Fruit fly (Drosophila melanogaster) whole organism, embryonic: ENCODE results near the gene CG8944.

Experiments
- B-H2 ChIP-seq: fragments of 200-800 bp; sonication (Bioruptor generic); optimal IDR thresholded peaks from 2 replicates; lab custom pipeline; 2018; ENCODE audit warnings: missing biosample characterization, mild to moderate bottlenecking, missing genetic modification characterization
- CG10274 ChIP-seq: fragments of 200-800 bp; sonication (Bioruptor generic); optimal IDR thresholded peaks from 3 replicates; lab custom pipeline; 2017; ENCODE audit warnings: missing biosample characterization, mild to moderate bottlenecking, missing genetic modification characterization
- CG10431 ChIP-seq: fragments of 200-800 bp; sonication (Bioruptor generic); optimal IDR thresholded peaks from 3 replicates; lab custom pipeline; 2018; ENCODE audit warnings: missing biosample characterization, mild to moderate bottlenecking, missing genetic modification characterization
- CG10543 ChIP-seq: fragments of 200-800 bp; sonication (Bioruptor generic); optimal IDR thresholded peaks from 3 replicates; lab custom pipeline; 2017; ENCODE audit warnings: missing biosample characterization, mild to moderate bottlenecking, missing genetic modification characterization, moderate library complexity
- CG11695 ChIP-seq: fragments of 200-800 bp; sonication (Bioruptor generic); IDR thresholded peaks from 3 replicates; pipeline ENCODE4 v1.3.6; 2022; ENCODE audit warnings: missing biosample characterization, missing genetic modification characterization
- CG11723 ChIP-seq: fragments of 200-800 bp; sonication (Bioruptor generic); optimal IDR thresholded peaks from 2 replicates; lab custom pipeline; 2017; ENCODE audit warnings: missing biosample characterization, mild to moderate bottlenecking, missing genetic modification characterization
- CG12071 ChIP-seq: fragments of 200-800 bp; sonication (Bioruptor generic); optimal IDR thresholded peaks from 3 replicates; lab custom pipeline; 2018; ENCODE audit warnings: missing biosample characterization, mild to moderate bottlenecking, missing genetic modification characterization
- CG14667 ChIP-seq: fragments of 200-800 bp; sonication (Bioruptor generic); IDR thresholded peaks from 2 replicates; pipeline ENCODE4 v1.3.6; 2022; ENCODE audit warnings: missing biosample characterization, missing genetic modification characterization
- CG14860 ChIP-seq: fragments of 200-800 bp; sonication (Bioruptor generic); IDR thresholded peaks from 3 replicates; pipeline ENCODE4 v1.3.6; 2022; ENCODE audit warnings: missing biosample characterization, missing genetic modification characterization; ENCODE audit not compliant: partially characterized antibody
- CG15514 ChIP-seq: fragments of 200-800 bp; sonication (Bioruptor generic); optimal IDR thresholded peaks from 3 replicates; lab custom pipeline; 2017; ENCODE audit warnings: missing biosample characterization, missing genetic modification characterization, mild to moderate bottlenecking, moderate library complexity, missing genetic modification reagents
- CG1603 ChIP-seq: fragments of 200-800 bp; sonication (Bioruptor generic); optimal IDR thresholded peaks from 2 replicates; lab custom pipeline; 2019; ENCODE audit warnings: missing biosample characterization, mild to moderate bottlenecking, missing genetic modification characterization, moderate library complexity
- CG16863 ChIP-seq: fragments of 200-800 bp; sonication (Bioruptor generic); optimal IDR thresholded peaks from 3 replicates; lab custom pipeline; 2016; ENCODE audit warnings: missing biosample characterization, missing genetic modification characterization
- CG17802 ChIP-seq: fragments of 200-800 bp; sonication (Bioruptor generic); optimal IDR thresholded peaks from 2 replicates; lab custom pipeline; 2018; ENCODE audit warnings: missing biosample characterization, mild to moderate bottlenecking, missing genetic modification characterization, moderate library complexity
- CG2712 ChIP-seq: fragments of 200-800 bp; optimal IDR thresholded peaks from 3 replicates; lab custom pipeline; 2019; ENCODE audit warnings: missing biosample characterization, mild to moderate bottlenecking, missing genetic modification characterization, moderate library complexity
- CG2875 ChIP-seq: fragments of 200-800 bp; sonication (Bioruptor generic); optimal IDR thresholded peaks from 2 replicates; lab custom pipeline; 2017; ENCODE audit warnings: missing biosample characterization, mild to moderate bottlenecking, missing genetic modification characterization, missing genetic modification reagents
- CG30403 ChIP-seq: fragments of 200-800 bp; sonication (Bioruptor generic); optimal IDR thresholded peaks from 3 replicates; lab custom pipeline; 2016; ENCODE audit warnings: missing biosample characterization, missing genetic modification characterization
- CG3407 ChIP-seq: fragments of 200-800 bp; sonication (Bioruptor generic); optimal IDR thresholded peaks from 2 replicates; lab custom pipeline; 2018; ENCODE audit warnings: missing biosample characterization, mild to moderate bottlenecking, missing genetic modification characterization
- CG4328 ChIP-seq: fragments of 200-800 bp; sonication (Bioruptor generic); optimal IDR thresholded peaks from 3 replicates; lab custom pipeline; 2017; ENCODE audit warnings: missing biosample characterization, missing genetic modification reagents, missing genetic modification characterization
- CG6254 ChIP-seq: fragments of 200-800 bp; sonication (Bioruptor generic); optimal IDR thresholded peaks from 3 replicates; lab custom pipeline; 2017; ENCODE audit warnings: mild to moderate bottlenecking, missing biosample characterization, missing genetic modification reagents, missing genetic modification characterization
- CG7271 ChIP-seq: fragments of 200-800 bp; sonication (Bioruptor generic); optimal IDR thresholded peaks from 2 replicates; lab custom pipeline; 2018; ENCODE audit warnings: missing biosample characterization, mild to moderate bottlenecking, missing genetic modification characterization, moderate library complexity
- CG8924 ChIP-seq: fragments of 200-800 bp; optimal IDR thresholded peaks from 3 replicates; lab custom pipeline; 2019; ENCODE audit warnings: missing biosample characterization, mild to moderate bottlenecking, missing genetic modification characterization, moderate library complexity
- CG9797 ChIP-seq: fragments of 200-800 bp; sonication (Bioruptor generic); optimal IDR thresholded peaks from 3 replicates; lab custom pipeline; 2018; ENCODE audit warnings: missing biosample characterization, mild to moderate bottlenecking, missing genetic modification characterization
- CG9876 ChIP-seq: fragments of 200-800 bp; sonication (Bioruptor generic); optimal IDR thresholded peaks from 2 replicates; lab custom pipeline; 2016; ENCODE audit warnings: missing biosample characterization, missing genetic modification characterization
- Eip74EF ChIP-seq, 2 experiments: fragments of 200-800 bp in 1 of 2; fragments of >200 bp in 1 of 2; sonication (Bioruptor generic) in 1 of 2; optimal IDR thresholded peaks; 2 replicates each; lab custom pipeline; 2017 to 2019; ENCODE audit warnings: missing biosample characterization in 2 of 2, missing genetic modification characterization in 2 of 2, mild to moderate bottlenecking in 1 of 2, moderate library complexity in 1 of 2
- HLH54F ChIP-seq: fragments of 200-800 bp; sonication (Bioruptor generic); optimal IDR thresholded peaks from 3 replicates; lab custom pipeline; 2016; ENCODE audit warnings: missing biosample characterization, missing genetic modification characterization
- Med ChIP-seq: fragments of 200-800 bp; sonication (Bioruptor generic); peaks from one replicate; lab custom pipeline; 2016; ENCODE audit warnings: missing biosample characterization, missing genetic modification characterization, mild to moderate bottlenecking, inconsistent platforms, moderate library complexity
- Nf-YC ChIP-seq: fragments of 200-800 bp; optimal IDR thresholded peaks from 3 replicates; lab custom pipeline; 2019; ENCODE audit warnings: missing biosample characterization, mild to moderate bottlenecking, missing genetic modification characterization, moderate library complexity
- NfI ChIP-seq: fragments of 200-800 bp; sonication (Bioruptor generic); optimal IDR thresholded peaks from 3 replicates; lab custom pipeline; 2018; ENCODE audit warnings: missing biosample characterization, mild to moderate bottlenecking, missing genetic modification characterization, moderate library complexity
- Scr ChIP-seq: fragments of 200-800 bp; sonication (Bioruptor generic); IDR thresholded peaks from 2 replicates; pipeline ENCODE4 v1.3.6; 2022; ENCODE audit warnings: missing biosample characterization, missing genetic modification characterization; ENCODE audit not compliant: partially characterized antibody
- Sox100B ChIP-seq: fragments of 200-800 bp; sonication (Bioruptor generic); optimal IDR thresholded peaks from 3 replicates; lab custom pipeline; 2018; ENCODE audit warnings: missing biosample characterization, mild to moderate bottlenecking, missing genetic modification characterization
- Sox102F ChIP-seq: fragments of 200-800 bp; sonication (Bioruptor generic); optimal IDR thresholded peaks from 2 replicates; lab custom pipeline; 2018; ENCODE audit warnings: missing biosample characterization, mild to moderate bottlenecking, missing genetic modification characterization, moderate library complexity
- amos ChIP-seq: fragments of 200-800 bp; sonication (Bioruptor generic); IDR thresholded peaks from 2 replicates; pipeline ENCODE4 v1.3.6; 2022; ENCODE audit warnings: missing biosample characterization, missing genetic modification characterization; ENCODE audit not compliant: partially characterized antibody
- bbx ChIP-seq: fragments of 200-800 bp; sonication (Bioruptor generic); IDR thresholded peaks from 2 replicates; pipeline ENCODE4 v1.3.6; 2022; ENCODE audit warnings: missing biosample characterization, missing genetic modification characterization; ENCODE audit not compliant: partially characterized antibody
- gem ChIP-seq: fragments of 200-800 bp; sonication (Bioruptor generic); optimal IDR thresholded peaks from 2 replicates; lab custom pipeline; 2019; ENCODE audit warnings: missing biosample characterization, mild to moderate bottlenecking, missing genetic modification characterization, moderate library complexity
- hth ChIP-seq: fragments of >200 bp; optimal IDR thresholded peaks from 2 replicates; lab custom pipeline; 2017; ENCODE audit warnings: inconsistent platforms
- salm ChIP-seq: fragments of 200-800 bp; sonication (Bioruptor generic); optimal IDR thresholded peaks from 2 replicates; lab custom pipeline; 2018; ENCODE audit warnings: missing biosample characterization, mild to moderate bottlenecking, missing genetic modification characterization
- so ChIP-seq: fragments of 200-800 bp; sonication (Bioruptor generic); IDR thresholded peaks from 3 replicates; pipeline ENCODE4 v1.3.6; 2022; ENCODE audit warnings: missing biosample characterization, missing genetic modification characterization
- trem ChIP-seq: fragments of 200-800 bp; optimal IDR thresholded peaks from 3 replicates; lab custom pipeline; 2019; ENCODE audit warnings: missing biosample characterization, mild to moderate bottlenecking, missing genetic modification characterization, moderate library complexity
- yki ChIP-seq: fragments of >200 bp; optimal IDR thresholded peaks from 3 replicates; lab custom pipeline; 2018

Gene CG8944

dm6 chrX:15788235-15789187 lies 42.5 kb upstream of the CG8944 start, which contains the start of gene Rhp (continued):
- TF ChIP-seq CG15514 (GFP tag; lab: Kevin White, UChicago) = peak; percentile 23
- TF ChIP-seq CG6254 (GFP tag; lab: Kevin White, UChicago) = peak; percentile 6
- TF ChIP-seq Nf-YC (tag; lab: Kevin White, UChicago) = peak; percentile 45
- peak; percentile 61 for TF ChIP-seq CG9797 (GFP tag; lab: Kevin White, UChicago)
- peak; percentile 50 for TF ChIP-seq Sox102F (GFP tag; lab: Kevin White, UChicago)
- peak; percentile 50 for TF ChIP-seq CG4328
- peak; percentile 46 for TF ChIP-seq CG2875 (GFP tag; lab: Kevin White, UChicago)
- TF ChIP-seq yki (lab: Kevin White, UChicago) = no peak
- TF ChIP-seq amos (GFP tag; lab: Robert Waterston, UW) = peak; percentile 54; the same call in 1 of the 2 replicates
- TF ChIP-seq so (GFP tag; lab: Robert Waterston, UW) = peak; percentile 38; the same call in 2 of the 3 replicates
- peak; percentile 73 for TF ChIP-seq CG1603
- peak; percentile 55 for TF ChIP-seq CG10431 (GFP tag; lab: Kevin White, UChicago)
- TF ChIP-seq gem (tag; lab: Kevin White, UChicago) = peak; percentile 68
- TF ChIP-seq B-H2 = peak; percentile 7
- peak; percentile 60 for TF ChIP-seq Sox100B
- TF ChIP-seq CG3407 (GFP tag; lab: Kevin White, UChicago) = peak; percentile 74
- TF ChIP-seq CG9876 = no peak
- no peak for TF ChIP-seq hth (lab: Kevin White, UChicago)
- TF ChIP-seq CG2712 (tag; lab: Kevin White, UChicago) = peak; percentile 26
- no peak for TF ChIP-seq CG7271 (tag; lab: Kevin White, UChicago)
- TF ChIP-seq Scr = no peak; the same call in 1 of the 2 replicates
- TF ChIP-seq CG11695 (GFP tag; lab: Robert Waterston, UW) = 0 out of 3 replicates have a peak, but pooled peaks have one; percentile 34
- peak in 1 of 2 experiments; percentile 17 for TF ChIP-seq Eip74EF (GFP tag; optimal IDR thresholded peaks at IDR 0.05; lab: Kevin White, UChicago)
- TF ChIP-seq CG12071 (GFP tag; lab: Kevin White, UChicago) = peak; percentile 69
- peak; percentile 0 for TF ChIP-seq NfI (GFP tag; lab: Kevin White, UChicago)
- TF ChIP-seq CG8924 (tag; lab: Kevin White, UChicago) = peak; percentile 33
- peak; percentile 57 for TF ChIP-seq salm (tag; lab: Kevin White, UChicago)
- TF ChIP-seq, all 482 proteins: peak for 136

- TF ChIP-seq CG14860 (GFP tag; lab: Robert Waterston, UW) (no peak), CG10543 (GFP tag; lab: Kevin White, UChicago) (no peak), CG16863 (no peak), CG17802 (no peak), CG30403 (GFP tag; lab: Kevin White, UChicago) (no peak), HLH54F (GFP tag; lab: Kevin White, UChicago) (no peak), CG10274 (peak; percentile 93), CG14667 (GFP tag; lab: Robert Waterston, UW) (no peak), bbx (GFP tag; lab: Robert Waterston, UW) (0 out of 2 replicates have a peak, but pooled peaks have one; percentile 0), CG11723 (GFP tag; lab: Kevin White, UChicago) (no peak), Med (GFP tag; lab: Kevin White, UChicago) (peak; percentile 15), trem (tag; lab: Kevin White, UChicago) (no peak), CG2875 (GFP tag; lab: Kevin White, UChicago) (no peak)
- TF ChIP-seq, all 482 proteins: peak for 3
Observed at dm6 chrX:15786242-15786641, 40.2 kb upstream of the CG8944 start.
